Fruit fly (Drosophila melanogaster): ENCODE results near the gene Nhe1.

Gene Nhe1

dm6 chr2L:102161-102761, 4.3 kb downstream of the Nhe1 start, which contains the start of gene Creld:
Creld (plus strand) TSS chr2L:102380.
- TF ChIP-seq lz (GFP tag; optimal IDR thresholded peaks at IDR 0.05) (no peak), esn (GFP tag; optimal IDR thresholded peaks at IDR 0.05) (peak; percentile 21), Sox15 (GFP tag; optimal IDR thresholded peaks at IDR 0.05) (no peak), dsx (GFP tag; optimal IDR thresholded peaks at IDR 0.05; ENCODE audit: poor library complexity, severe bottlenecking) (no peak), eg (GFP tag; IDR thresholded peaks at IDR 0.05) (no peak)

dm6 chr2L:94639-95059, 11.9 kb downstream of the Nhe1 start, which contains the start of gene Zir:
Zir (plus strand) TSS chr2L:94739.
- TF ChIP-seq Eip78C (GFP tag) (peak; percentile 64), fkh (GFP tag; optimal IDR thresholded peaks at IDR 0.05) (peak; percentile 84), pdm3 (GFP tag; optimal IDR thresholded peaks at IDR 0.05) (no peak), fd85E (GFP tag; optimal IDR thresholded peaks at IDR 0.05) (no peak), CG11294 (GFP tag; IDR thresholded peaks at IDR 0.05) (no peak), Ets96B (tag; optimal IDR thresholded peaks at IDR 0.05) (no peak), Blimp-1 (GFP tag; optimal IDR thresholded peaks at IDR 0.05) (peak; percentile 5), esn (GFP tag; optimal IDR thresholded peaks at IDR 0.05) (peak; percentile 34), CG16779 (tag; optimal IDR thresholded peaks at IDR 0.05) (no peak)

dm6 chr2L:94096-94495, 12.4 kb downstream of the Nhe1 start:
- TF ChIP-seq CG10631 (GFP tag; optimal IDR thresholded peaks at IDR 0.05) (no peak), Blimp-1 (GFP tag; optimal IDR thresholded peaks at IDR 0.05) (peak; percentile 38), fd85E (GFP tag; optimal IDR thresholded peaks at IDR 0.05) (no peak), topi (GFP tag; optimal IDR thresholded peaks at IDR 0.05) (no peak), CG32006 (GFP tag; optimal IDR thresholded peaks at IDR 0.05) (no peak), CG8632 (GFP tag; optimal IDR thresholded peaks at IDR 0.05) (no peak), Sox14 (GFP tag; optimal IDR thresholded peaks at IDR 0.05) (no peak), net (GFP tag; optimal IDR thresholded peaks at IDR 0.05) (no peak)

- TF ChIP-seq net (GFP tag; optimal IDR thresholded peaks at IDR 0.05) (peak; percentile 77), CG4318 (GFP tag; optimal IDR thresholded peaks at IDR 0.05) (no peak), Ets96B (tag; optimal IDR thresholded peaks at IDR 0.05) (no peak), Eip78C (GFP tag) (peak; percentile 38), CG8119 (GFP tag; IDR thresholded peaks at IDR 0.05) (peak; percentile 18; the same call in 1 of the 3 replicates)
These were observed 13.5 kb downstream of the Nhe1 start for dm6 chr2L:92993-93392.

- TF ChIP-seq CG6163 (GFP tag; IDR thresholded peaks at IDR 0.05) = peak; percentile 87; the same call in 2 of the 3 replicates
- peak; percentile 91 for TF ChIP-seq dsx (GFP tag; optimal IDR thresholded peaks at IDR 0.05; ENCODE audit: poor library complexity, severe bottlenecking)
- TF ChIP-seq CG1621 (tag; optimal IDR thresholded peaks at IDR 0.05) = peak; percentile 84
- no peak for TF ChIP-seq Hr38 (GFP tag; optimal IDR thresholded peaks at IDR 0.05)
- peak; percentile 83 for TF ChIP-seq esn (GFP tag; optimal IDR thresholded peaks at IDR 0.05)
- TF ChIP-seq achi (GFP tag; optimal IDR thresholded peaks at IDR 0.05) = no peak
- no peak for TF ChIP-seq vri (GFP tag; optimal IDR thresholded peaks at IDR 0.05)
- TF ChIP-seq fkh (GFP tag; optimal IDR thresholded peaks at IDR 0.05) = no peak
- no peak for TF ChIP-seq CG11294 (GFP tag; IDR thresholded peaks at IDR 0.05)
- TF ChIP-seq CG8632 (GFP tag; optimal IDR thresholded peaks at IDR 0.05) = peak; percentile 71
- peak; percentile 75 for TF ChIP-seq CG6792 (GFP tag; optimal IDR thresholded peaks at IDR 0.05)
- no peak for TF ChIP-seq CG11902 (GFP tag; optimal IDR thresholded peaks at IDR 0.05)
- TF ChIP-seq Eip93F (GFP tag; optimal IDR thresholded peaks at IDR 0.05) = peak; percentile 72
- peak; percentile 83 for TF ChIP-seq Eip75B (GFP tag; optimal IDR thresholded peaks at IDR 0.05)
- TF ChIP-seq Sox14 (GFP tag; optimal IDR thresholded peaks at IDR 0.05) = peak; percentile 81
- peak; percentile 71 for TF ChIP-seq Blimp-1 (GFP tag; optimal IDR thresholded peaks at IDR 0.05)
- TF ChIP-seq Hr39 (GFP tag; optimal IDR thresholded peaks at IDR 0.05) = no peak
- TF ChIP-seq CG15336 (GFP tag; IDR thresholded peaks at IDR 0.05) = peak; percentile 72
- no peak for TF ChIP-seq CG8319 (GFP tag; optimal IDR thresholded peaks at IDR 0.05)
- TF ChIP-seq CG8119 (GFP tag; IDR thresholded peaks at IDR 0.05) = peak; percentile 71; the same call in 2 of the 3 replicates
- no peak for TF ChIP-seq Smox (GFP tag; optimal IDR thresholded peaks at IDR 0.05)
- no peak for TF ChIP-seq Sox102F (GFP tag; optimal IDR thresholded peaks at IDR 0.05)
- TF ChIP-seq fd85E (GFP tag; optimal IDR thresholded peaks at IDR 0.05) = peak; percentile 6
- peak; percentile 3 for TF ChIP-seq Sox15 (GFP tag; optimal IDR thresholded peaks at IDR 0.05)
- peak; percentile 74 for TF ChIP-seq CG34406 (GFP tag; optimal IDR thresholded peaks at IDR 0.05)
- peak; percentile 95 for TF ChIP-seq Eip78C (GFP tag)
- peak; percentile 81 for TF ChIP-seq CG10631 (GFP tag; optimal IDR thresholded peaks at IDR 0.05)
- TF ChIP-seq CG3032 (tag; optimal IDR thresholded peaks at IDR 0.05) = peak; percentile 89
- peak; percentile 76 for TF ChIP-seq acj6 (GFP tag; optimal IDR thresholded peaks at IDR 0.05)
- TF ChIP-seq Met (GFP tag; optimal IDR thresholded peaks at IDR 0.05) = peak; percentile 80
- peak; percentile 83 for TF ChIP-seq CG10669 (GFP tag; optimal IDR thresholded peaks at IDR 0.05)
- no peak for TF ChIP-seq CG6276 (GFP tag; optimal IDR thresholded peaks at IDR 0.05)
These were observed 14.7 kb downstream of the Nhe1 start for dm6 chr2L:91830-92229.

Measured in whole organism, prepupa.